Worm (Caenorhabditis elegans) whole organism, midembryonic: ENCODE results near the gene C29F5.8.

Experiments
- T22C8.4 ChIP-seq: fragments of 200-800 bp; sonication (Bioruptor generic); IDR thresholded peaks from 2 replicates; pipeline ENCODE4 v1.3.6; 2022; ENCODE audit warnings: missing genetic modification characterization, missing compliant biosample characterization
- cog-1 ChIP-seq: sonication (generic microtip); optimal IDR thresholded peaks from 2 replicates; lab custom pipeline; 2016; ENCODE audit warnings: missing genetic modification characterization, missing compliant biosample characterization
- flt-1 ChIP-seq: fragments of 200-800 bp; sonication (Bioruptor generic); IDR thresholded peaks from 2 replicates; pipeline ENCODE4 v1.3.6; 2022; ENCODE audit warnings: missing genetic modification characterization, missing compliant biosample characterization
- klf-2 ChIP-seq: fragments of 200-800 bp; sonication (Bioruptor generic); conservative IDR thresholded peaks from 2 replicates; pipeline ENCODE4 v1.3.6; 2022; ENCODE audit warnings: missing genetic modification reagents, missing genetic modification characterization, missing compliant biosample characterization
- med-1 ChIP-seq: sonication (generic microtip); optimal IDR thresholded peaks from 2 replicates; lab custom pipeline; 2017; ENCODE audit warnings: missing genetic modification characterization, mild to moderate bottlenecking, missing compliant biosample characterization, antibody characterized with exemption, missing genetic modification reagents; ENCODE audit not compliant: insufficient read depth
- ref-1 ChIP-seq: fragments of 200-800 bp; sonication (Bioruptor generic); conservative IDR thresholded peaks from 2 replicates; pipeline ENCODE4 v1.3.6; 2022; ENCODE audit warnings: missing genetic modification reagents, missing genetic modification characterization, missing compliant biosample characterization
- tab-1 ChIP-seq: fragments of 200-800 bp; sonication (Bioruptor generic); IDR thresholded peaks from 2 replicates; pipeline ENCODE4 v1.3.6; 2022; ENCODE audit warnings: missing genetic modification characterization, missing compliant biosample characterization
- ztf-23 ChIP-seq: fragments of 200-800 bp; sonication (Bioruptor generic); IDR thresholded peaks from 2 replicates; pipeline ENCODE4 v1.3.6; 2022; ENCODE audit warnings: missing genetic modification reagents, missing genetic modification characterization, missing compliant biosample characterization
- ztf-29 ChIP-seq: fragments of 200-800 bp; sonication (Bioruptor generic); IDR thresholded peaks from 2 replicates; pipeline ENCODE4 v1.3.6; 2022; ENCODE audit warnings: missing genetic modification reagents, missing genetic modification characterization, missing compliant biosample characterization

Gene C29F5.8

DNA sequence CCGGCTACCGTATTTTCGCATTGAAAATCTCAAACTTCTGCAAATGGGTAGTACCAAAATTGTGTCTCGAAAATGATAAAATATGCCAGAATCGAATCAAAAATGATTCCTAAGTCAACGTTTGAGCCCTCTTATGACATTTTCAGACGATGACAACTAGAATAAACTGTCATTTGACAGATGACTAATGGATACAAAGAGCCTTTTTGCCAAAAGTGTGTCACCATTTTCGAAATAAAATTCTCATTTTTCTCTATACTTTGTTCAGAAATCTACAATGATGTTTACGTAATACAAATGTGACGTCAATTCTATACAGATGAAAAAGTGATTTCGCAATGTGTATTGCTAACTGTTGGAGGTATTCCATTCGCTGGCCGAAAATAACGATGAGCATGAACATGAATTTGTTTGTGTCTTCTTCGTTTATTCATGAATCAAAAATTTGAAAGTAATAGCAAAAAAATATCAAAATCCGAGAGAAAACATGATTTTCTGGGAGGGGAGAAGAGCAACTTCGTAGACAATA is 40.4 kb downstream of the C29F5.8 start:
- TF ChIP-seq klf-2 (GFP tag; lab: Robert Waterston, UW) (no peak), cog-1 (tag; lab: Kevin White, UChicago) (no peak), flt-1 (GFP tag; lab: Robert Waterston, UW) (no peak), ztf-29 (no peak), med-1 (GFP tag; lab: Kevin White, UChicago) (no peak), ref-1 (GFP tag; lab: Robert Waterston, UW) (no peak), tab-1 (no peak), T22C8.4 (GFP tag; lab: Robert Waterston, UW) (no peak), ztf-23 (GFP tag; lab: Robert Waterston, UW) (no peak)

- TF ChIP-seq ztf-23 (GFP tag; lab: Robert Waterston, UW) (no peak; the same call in 1 of the 2 replicates), T22C8.4 (GFP tag; lab: Robert Waterston, UW) (peak; percentile 84), med-1 (GFP tag; lab: Kevin White, UChicago) (no peak), tab-1 (0 out of 2 replicates have a peak, but pooled peaks have one; percentile 13), flt-1 (GFP tag; lab: Robert Waterston, UW) (0 out of 2 replicates have a peak, but pooled peaks have one; percentile 11), cog-1 (tag; lab: Kevin White, UChicago) (no peak), klf-2 (GFP tag; lab: Robert Waterston, UW) (no peak), ztf-29 (no peak), ref-1 (GFP tag; lab: Robert Waterston, UW) (no peak)
Observed at ce11 chrII:6347341-6348118, 41.3 kb downstream of the C29F5.8 start, which contains the start of gene lgg-1. TSS of gene lgg-1 (minus strand) at chrII:6347719.

ce11 chrII:6348360-6348759 is 42.1 kb downstream of the C29F5.8 start:
- no peak for TF ChIP-seq klf-2 (GFP tag; lab: Robert Waterston, UW)
- no peak for TF ChIP-seq T22C8.4 (GFP tag; lab: Robert Waterston, UW)
- TF ChIP-seq ztf-29 = no peak
- 0 out of 2 replicates have a peak, but pooled peaks have one; percentile 11 for TF ChIP-seq tab-1
- TF ChIP-seq flt-1 (GFP tag; lab: Robert Waterston, UW) = 0 out of 2 replicates have a peak, but pooled peaks have one; percentile 51
- peak; percentile 68 for TF ChIP-seq cog-1 (tag; lab: Kevin White, UChicago)

- TF ChIP-seq ztf-29 (no peak), flt-1 (GFP tag; lab: Robert Waterston, UW) (no peak), klf-2 (GFP tag; lab: Robert Waterston, UW) (no peak), ztf-23 (GFP tag; lab: Robert Waterston, UW) (no peak), T22C8.4 (GFP tag; lab: Robert Waterston, UW) (no peak), med-1 (GFP tag; lab: Kevin White, UChicago) (no peak), cog-1 (tag; lab: Kevin White, UChicago) (no peak), tab-1 (no peak), ref-1 (GFP tag; lab: Robert Waterston, UW) (no peak)
Observed at ce11 chrII:6349968-6350367, 43.7 kb downstream of the C29F5.8 start.

DNA sequence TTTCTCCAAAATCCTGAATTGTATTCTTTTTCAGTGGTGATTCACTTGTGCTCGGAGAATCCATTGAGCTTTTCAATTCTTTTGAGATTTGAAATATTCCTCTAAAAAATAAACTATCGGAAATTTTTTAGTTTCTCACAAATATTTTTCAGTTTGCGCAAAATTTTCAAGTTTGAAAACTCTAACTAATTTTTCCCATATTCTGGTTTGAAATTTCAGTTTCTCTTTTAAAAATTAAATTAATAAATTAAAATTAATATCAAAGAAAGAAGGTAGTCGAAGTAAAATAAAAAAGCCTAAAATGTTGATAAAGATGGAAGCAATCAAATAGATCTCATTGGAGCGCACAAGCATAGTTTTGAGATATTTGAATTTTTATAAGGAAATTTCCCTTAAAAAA is 45.7 kb downstream of the C29F5.8 start, which contains the start of gene C32D5.10:
TSS of gene C32D5.10 (minus strand) at position 101 of the 400 bp plus-strand sequence.
- TF ChIP-seq cog-1 (tag; lab: Kevin White, UChicago) (no peak), ref-1 (GFP tag; lab: Robert Waterston, UW) (no peak), ztf-29 (no peak), ztf-23 (GFP tag; lab: Robert Waterston, UW) (no peak), med-1 (GFP tag; lab: Kevin White, UChicago) (no peak), T22C8.4 (GFP tag; lab: Robert Waterston, UW) (no peak), flt-1 (GFP tag; lab: Robert Waterston, UW) (no peak), klf-2 (GFP tag; lab: Robert Waterston, UW) (no peak), tab-1 (no peak)

ce11 chrII:6355396-6356346 is 49.4 kb downstream of the C29F5.8 start, which contains the start of gene C32D5.11:
TSS of gene C32D5.11 (minus strand) at chrII:6355446.
- TF ChIP-seq ztf-29 = no peak
- peak; percentile 18 for TF ChIP-seq med-1 (GFP tag; lab: Kevin White, UChicago)
- TF ChIP-seq tab-1 = no peak
- peak; percentile 7; the same call in 1 of the 2 replicates for TF ChIP-seq T22C8.4 (GFP tag; lab: Robert Waterston, UW)
- 0 out of 2 replicates have a peak, but pooled peaks have one; percentile 31 for TF ChIP-seq ztf-23 (GFP tag; lab: Robert Waterston, UW)
